Worm (Caenorhabditis elegans) whole organism, early embryonic: ENCODE data around the gene C15H11.13.

ENCODE experiments used
- B0310.2 ChIP-seq: sonication (generic microtip); optimal IDR thresholded peaks from 2 replicates; lab custom pipeline; 2016; ENCODE audit warnings: mild to moderate bottlenecking, missing genetic modification characterization, missing compliant biosample characterization
- aly-1 ChIP-seq: sonication (generic microtip); optimal IDR thresholded peaks from 2 replicates; lab custom pipeline; 2016; ENCODE audit warnings: missing genetic modification characterization, missing compliant biosample characterization
- ama-1 ChIP-seq: fragments of 150-350 bp; optimal IDR thresholded peaks from 2 replicates; lab custom pipeline; 2014
- ets-7 ChIP-seq: sonication (generic microtip); optimal IDR thresholded peaks from 2 replicates; lab custom pipeline; 2016; ENCODE audit warnings: missing genotype, missing genetic modification characterization, missing compliant biosample characterization
- flt-1 ChIP-seq: fragments of 200-800 bp; sonication (Bioruptor generic); IDR thresholded peaks from 2 replicates; pipeline ENCODE4 v1.3.6; 2022; ENCODE audit warnings: missing genetic modification characterization, missing compliant biosample characterization
- hnd-1 ChIP-seq: sonication (generic microtip); optimal IDR thresholded peaks from 2 replicates; lab custom pipeline; 2016; ENCODE audit warnings: missing genetic modification characterization, missing compliant biosample characterization
- pes-1 ChIP-seq: fragments of 200-800 bp; sonication (Bioruptor generic); IDR thresholded peaks from 2 replicates; pipeline ENCODE4 v1.3.6; 2022; ENCODE audit warnings: missing genetic modification reagents, missing genetic modification characterization, missing compliant biosample characterization
- tbx-11 ChIP-seq: fragments of 200-800 bp; sonication (Bioruptor generic); IDR thresholded peaks from 2 replicates; pipeline ENCODE4 v1.3.6; 2022; ENCODE audit warnings: missing genetic modification characterization, missing compliant biosample characterization
- tbx-37 ChIP-seq: fragments of 200-800 bp; sonication (Bioruptor generic); conservative IDR thresholded peaks from 2 replicates; pipeline ENCODE4 v1.3.6; 2022; ENCODE audit warnings: missing genetic modification reagents, missing genetic modification characterization, missing compliant biosample characterization

DNA sequence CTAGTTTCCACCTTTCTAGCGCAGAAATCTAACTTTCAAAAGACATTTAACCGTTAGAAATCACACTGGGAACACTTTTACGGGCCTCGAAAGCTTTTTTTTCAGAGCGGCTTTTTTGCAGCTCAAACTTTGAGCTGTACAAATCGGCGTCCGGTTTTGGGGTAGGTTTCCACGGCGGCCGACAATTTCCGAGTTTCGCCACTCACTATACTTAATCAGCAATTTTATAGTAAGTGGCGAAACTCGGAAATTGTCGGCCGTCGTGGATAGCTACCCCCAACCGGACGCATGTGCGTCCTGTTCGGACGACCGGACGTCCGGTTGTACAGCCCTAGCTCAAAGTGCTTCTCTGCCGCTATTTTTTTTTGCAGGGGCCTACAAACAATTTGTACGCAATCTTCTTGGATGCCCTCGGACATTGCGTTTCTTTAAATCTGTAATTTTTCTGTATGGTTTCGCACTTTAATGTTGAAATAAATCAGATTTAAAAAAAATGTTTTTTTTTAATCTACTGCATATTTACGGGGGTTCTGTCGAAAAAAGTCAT is 1.4 kb downstream of the C15H11.13 start:
- TF ChIP-seq hnd-1 (tag; lab: Kevin White, UChicago) (no peak), flt-1 (GFP tag; lab: Robert Waterston, UW) (no peak), ets-7 (no peak), tbx-37 (GFP tag; lab: Robert Waterston, UW) (no peak), aly-1 (tag; lab: Kevin White, UChicago) (no peak), tbx-11 (GFP tag; lab: Robert Waterston, UW) (no peak), B0310.2 (tag; lab: Kevin White, UChicago) (no peak), ama-1 (no peak), pes-1 (GFP tag; lab: Robert Waterston, UW) (no peak)
